Worm (Caenorhabditis elegans) whole organism, L4 larva: ENCODE data around the gene arrd-24.
A peak's percentile ranks its signal among the peaks of the same experiment; 100 is the strongest.

ENCODE experiments used
- D1046.2 ChIP-seq: fragments of 200-800 bp; sonication (Bioruptor generic); IDR thresholded peaks from 2 replicates; pipeline ENCODE4 v1.3.6; 2022; ENCODE audit warnings: missing genetic modification characterization, missing compliant biosample characterization
- F10B5.3 ChIP-seq: sonication (generic microtip); optimal IDR thresholded peaks from 2 replicates; lab custom pipeline; 2016; ENCODE audit warnings: mild to moderate bottlenecking, missing genetic modification characterization, missing compliant biosample characterization
- F26F4.8 ChIP-seq: fragments of 200-800 bp; sonication (Bioruptor generic); conservative IDR thresholded peaks from 2 replicates; pipeline ENCODE4 v1.3.6; 2022; ENCODE audit warnings: missing genetic modification characterization, missing compliant biosample characterization
- F44E2.7 ChIP-seq: fragments of 200-800 bp; sonication (Bioruptor generic); IDR thresholded peaks from 2 replicates; pipeline ENCODE4 v2.1.2; 2022; ENCODE audit warnings: missing genetic modification characterization, missing compliant biosample characterization
- F49E8.2 ChIP-seq: sonication (generic microtip); optimal IDR thresholded peaks from 2 replicates; lab custom pipeline; 2016; ENCODE audit warnings: missing compliant biosample characterization, mild to moderate bottlenecking, missing genetic modification characterization, borderline replicate concordance
- T20F7.1 ChIP-seq: fragments of 200-800 bp; sonication (Bioruptor generic); optimal IDR thresholded peaks from 2 replicates; lab custom pipeline; 2018; ENCODE audit warnings: mild to moderate bottlenecking, missing genetic modification characterization, missing compliant biosample characterization
- Y48G9A.11 ChIP-seq: fragments of 200-800 bp; sonication (Bioruptor generic); IDR thresholded peaks from 2 replicates; pipeline ENCODE4 v1.3.6; 2022; ENCODE audit warnings: missing genetic modification reagents, missing genetic modification characterization, missing compliant biosample characterization
- Y5F2A.4 ChIP-seq: fragments of 200-800 bp; sonication (Bioruptor generic); optimal IDR thresholded peaks from 2 replicates; lab custom pipeline; 2018; ENCODE audit warnings: mild to moderate bottlenecking, missing genetic modification characterization, missing compliant biosample characterization
- ctbp-1 ChIP-seq: fragments of 200-800 bp; sonication (Bioruptor generic); IDR thresholded peaks from 2 replicates; pipeline ENCODE4 v1.3.6; 2022; ENCODE audit warnings: missing genetic modification reagents, missing genetic modification characterization, missing compliant biosample characterization
- dmd-9 ChIP-seq: fragments of 200-800 bp; sonication (Bioruptor generic); IDR thresholded peaks from 2 replicates; pipeline ENCODE4 v1.3.6; 2022; ENCODE audit warnings: missing genetic modification reagents, missing genetic modification characterization, missing compliant biosample characterization
- dpl-1 ChIP-seq: fragments of 150-350 bp; optimal IDR thresholded peaks from 2 replicates; lab custom pipeline; 2014; ENCODE audit warnings: missing biosample characterization, missing genetic modification reagents, missing genetic modification characterization
- duxl-1 ChIP-seq: sonication (generic microtip); optimal IDR thresholded peaks from 2 replicates; lab custom pipeline; 2016; ENCODE audit warnings: mild to moderate bottlenecking, missing genetic modification characterization, moderate library complexity, missing compliant biosample characterization; ENCODE audit not compliant: poor library complexity
- jun-1 ChIP-seq: fragments of 150-350 bp; optimal IDR thresholded peaks from 2 replicates; lab custom pipeline; 2014; ENCODE audit warnings: missing biosample characterization, missing genetic modification reagents, missing genetic modification characterization
- lim-7 ChIP-seq: fragments of 200-800 bp; sonication (Bioruptor generic); IDR thresholded peaks from 2 replicates; pipeline ENCODE4 v1.3.6; 2022; ENCODE audit warnings: missing genetic modification characterization, missing compliant biosample characterization
- lin-15B ChIP-seq: fragments of 150-350 bp; sonication (generic microtip); optimal IDR thresholded peaks from 3 replicates; lab custom pipeline; 2014; ENCODE audit warnings: missing biosample characterization, missing genetic modification characterization
- lin-29 ChIP-seq: fragments of 200-800 bp; sonication (Bioruptor generic); IDR thresholded peaks from 2 replicates; pipeline ENCODE4 v1.3.6; 2022; ENCODE audit warnings: missing genetic modification reagents, missing genetic modification characterization, missing compliant biosample characterization
- lin-38 ChIP-seq: fragments of 200-800 bp; sonication (Bioruptor generic); IDR thresholded peaks from 2 replicates; pipeline ENCODE4 v1.3.6; 2022; ENCODE audit warnings: missing genetic modification reagents, missing genetic modification characterization, missing compliant biosample characterization
- lin-39 ChIP-seq: fragments of 150-350 bp; optimal IDR thresholded peaks from 2 replicates; lab custom pipeline; 2014; ENCODE audit warnings: missing biosample characterization, missing genetic modification reagents, missing genetic modification characterization
- lir-3 ChIP-seq: sonication (generic microtip); optimal IDR thresholded peaks from 2 replicates; lab custom pipeline; 2016; ENCODE audit warnings: mild to moderate bottlenecking, missing genetic modification characterization, missing compliant biosample characterization
- madf-9 ChIP-seq: fragments of 200-800 bp; sonication (Bioruptor generic); conservative IDR thresholded peaks from 2 replicates; pipeline ENCODE4 v1.3.6; 2022; ENCODE audit warnings: missing genetic modification reagents, missing genetic modification characterization, missing compliant biosample characterization
- mes-2 ChIP-seq: sonication (generic microtip); optimal IDR thresholded peaks from 2 replicates; lab custom pipeline; 2016; ENCODE audit warnings: missing genotype, mild to moderate bottlenecking, missing genetic modification characterization, missing compliant biosample characterization; ENCODE audit not compliant: poor library complexity, severe bottlenecking
- nhr-10 ChIP-seq: fragments of 150-350 bp; optimal IDR thresholded peaks from 2 replicates; lab custom pipeline; 2014; ENCODE audit warnings: missing biosample characterization, missing genetic modification characterization
- nhr-102 ChIP-seq: sonication (generic microtip); optimal IDR thresholded peaks from 2 replicates; lab custom pipeline; 2016; ENCODE audit warnings: mild to moderate bottlenecking, missing genetic modification characterization, moderate library complexity, missing compliant biosample characterization
- nhr-237 ChIP-seq: sonication (generic microtip); optimal IDR thresholded peaks from 2 replicates; lab custom pipeline; 2017; ENCODE audit warnings: missing biosample characterization, missing genetic modification characterization
- nhr-28 ChIP-seq: fragments of 150-350 bp; optimal IDR thresholded peaks from 2 replicates; lab custom pipeline; 2014; ENCODE audit warnings: missing biosample characterization, missing genetic modification characterization
- nhr-6 ChIP-seq: fragments of 150-350 bp; optimal IDR thresholded peaks from 2 replicates; lab custom pipeline; 2014; ENCODE audit warnings: missing biosample characterization, missing genetic modification characterization
- nhr-76 ChIP-seq: fragments of 150-350 bp; optimal IDR thresholded peaks from 2 replicates; lab custom pipeline; 2014; ENCODE audit warnings: missing biosample characterization, missing genetic modification characterization
- nhr-77 ChIP-seq: fragments of 150-350 bp; optimal IDR thresholded peaks from 2 replicates; lab custom pipeline; 2014; ENCODE audit warnings: missing biosample characterization, missing genetic modification characterization
- pha-4 ChIP-seq, 2 experiments: fragments of 150-350 bp in 1 of 2; fragments of 200-800 bp in 1 of 2; sonication (Bioruptor generic) in 1 of 2; IDR thresholded peaks in 1 of 2; optimal IDR thresholded peaks in 1 of 2; 2 replicates each; pipeline versions ENCODE4 v1.3.6 to Lab custom; 2014 to 2022; ENCODE audit warnings: missing genetic modification characterization in 2 of 2, missing genetic modification reagents in 2 of 2, missing biosample characterization in 1 of 2, missing compliant biosample characterization in 1 of 2
- php-3 ChIP-seq: fragments of 200-800 bp; sonication (Bioruptor generic); IDR thresholded peaks from 2 replicates; pipeline ENCODE4 v1.3.6; 2022; ENCODE audit warnings: missing genetic modification reagents, missing genetic modification characterization, missing compliant biosample characterization
- pqm-1 ChIP-seq: sonication (generic microtip); optimal IDR thresholded peaks from 2 replicates; lab custom pipeline; 2017; ENCODE audit warnings: missing biosample characterization, missing genetic modification characterization
- rbr-2 ChIP-seq: sonication (generic microtip); optimal IDR thresholded peaks from 2 replicates; lab custom pipeline; 2016; ENCODE audit warnings: missing genotype, missing genetic modification characterization, missing compliant biosample characterization
- set-16 ChIP-seq: fragments of 200-800 bp; sonication (Bioruptor generic); IDR thresholded peaks from 2 replicates; pipeline ENCODE4 v1.3.6; 2022; ENCODE audit warnings: missing genetic modification reagents, missing genetic modification characterization, missing compliant biosample characterization
- skn-1 ChIP-seq: fragments of 150-350 bp; optimal IDR thresholded peaks from 2 replicates; lab custom pipeline; 2014; ENCODE audit warnings: missing biosample characterization, missing genetic modification characterization
- snpc-1.2 ChIP-seq: fragments of 200-800 bp; sonication (Bioruptor generic); IDR thresholded peaks from 2 replicates; pipeline ENCODE4 v1.3.6; 2022; ENCODE audit warnings: missing genetic modification reagents, missing genetic modification characterization, missing compliant biosample characterization
- tag-97 ChIP-seq: fragments of 200-800 bp; sonication (Bioruptor generic); IDR thresholded peaks from 2 replicates; pipeline ENCODE4 v1.3.6; 2022; ENCODE audit warnings: missing genetic modification characterization, missing compliant biosample characterization
- unc-39 ChIP-seq: sonication (generic microtip); optimal IDR thresholded peaks from 2 replicates; lab custom pipeline; 2017; ENCODE audit warnings: missing biosample characterization, missing genetic modification characterization
- unc-62 ChIP-seq, 3 experiments: fragments of 150-350 bp in 1 of 3; sonication (generic microtip); optimal IDR thresholded peaks in 2 of 3; peaks in 1 of 3; 1 replicate in 1 of 3; 2 replicates in 2 of 3; lab custom pipeline; 2014 to 2017; ENCODE audit warnings: missing biosample characterization in 3 of 3, missing genetic modification characterization in 3 of 3, missing genetic modification reagents in 3 of 3, missing genotype in 1 of 3
- zfp-2 ChIP-seq: sonication (generic microtip); optimal IDR thresholded peaks from 2 replicates; lab custom pipeline; 2016; ENCODE audit warnings: mild to moderate bottlenecking, missing genetic modification characterization, missing compliant biosample characterization
- zfp-3 ChIP-seq: fragments of 200-800 bp; sonication (Bioruptor generic); conservative IDR thresholded peaks from 2 replicates; pipeline ENCODE4 v1.3.6; 2022; ENCODE audit warnings: missing genetic modification reagents, missing genetic modification characterization, missing compliant biosample characterization
- zip-11 ChIP-seq: fragments of 200-800 bp; sonication (Bioruptor generic); IDR thresholded peaks from 2 replicates; pipeline ENCODE4 v1.3.6; 2022; ENCODE audit warnings: missing genetic modification characterization, missing compliant biosample characterization
- zip-2 ChIP-seq: fragments of 150-350 bp; optimal IDR thresholded peaks from 2 replicates; lab custom pipeline; 2014; ENCODE audit warnings: missing biosample characterization, missing genetic modification characterization
- ztf-11 ChIP-seq: fragments of 150-350 bp; optimal IDR thresholded peaks from 2 replicates; lab custom pipeline; 2014; ENCODE audit warnings: missing biosample characterization, missing genetic modification characterization

Gene arrd-24

ce11 chrX:14015808-14016207 is 35.5 kb upstream of the arrd-24 start (continued):
- TF ChIP-seq unc-39 (tag; lab: Kevin White, UChicago) (no peak), lin-15B (tag; lab: Kevin White, UChicago) (no peak), lin-39 (tag; lab: Kevin White, UChicago) (no peak), ctbp-1 (GFP tag; lab: Robert Waterston, UW) (peak; percentile 90)

ce11 chrX:14015366-14015765 is 35.0 kb upstream of the arrd-24 start, which contains the start of gene C04C11.25:
C04C11.25 (minus strand) TSS chrX:14015466.
- peak; percentile 78 for TF ChIP-seq nhr-28
- TF ChIP-seq snpc-1.2 = no peak
- no peak for TF ChIP-seq pqm-1 (tag; lab: Kevin White, UChicago)
- TF ChIP-seq zip-11 (GFP tag; lab: Robert Waterston, UW) = no peak

DNA sequence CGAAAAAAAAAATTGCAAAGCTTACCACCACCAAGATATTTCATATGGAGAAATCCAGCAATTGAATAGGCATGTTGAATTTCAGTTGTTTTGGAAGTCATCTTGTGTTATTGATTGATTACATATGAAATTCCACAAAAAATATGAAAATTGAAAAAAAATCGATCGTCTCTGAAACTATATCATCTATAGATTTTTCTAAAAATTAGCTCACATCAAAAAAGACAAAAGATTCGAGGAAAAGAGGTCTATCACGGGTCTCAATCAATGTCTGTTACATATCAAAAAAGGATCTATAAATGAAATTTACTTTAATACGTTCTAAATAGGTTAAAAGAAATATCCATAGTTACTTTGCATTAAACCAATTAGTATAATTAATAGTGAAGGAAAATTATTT is 32.1 kb upstream of the arrd-24 start, which contains the start of gene tbc-19:
tbc-19 (minus strand) TSS at position 101 of the 400 bp plus-strand sequence.
- no peak for TF ChIP-seq lin-38 (GFP tag; lab: Robert Waterston, UW)
- no peak for TF ChIP-seq mes-2 (tag; lab: Kevin White, UChicago)
- TF ChIP-seq lin-15B (tag; lab: Kevin White, UChicago) = no peak
- TF ChIP-seq duxl-1 (tag; lab: Kevin White, UChicago) = no peak
- no peak for TF ChIP-seq Y5F2A.4 (GFP tag; lab: Kevin White, UChicago)
- no peak for TF ChIP-seq F44E2.7
- TF ChIP-seq nhr-10 = no peak
- TF ChIP-seq zfp-3 (GFP tag; lab: Robert Waterston, UW) = no peak
- TF ChIP-seq dpl-1 (GFP tag; lab: Kevin White, UChicago) = no peak
- no peak for TF ChIP-seq F49E8.2 (tag; lab: Kevin White, UChicago)
- no peak for TF ChIP-seq nhr-237 (tag; lab: Kevin White, UChicago)
- no peak for TF ChIP-seq F10B5.3 (tag; lab: Kevin White, UChicago)
- no peak for TF ChIP-seq unc-62 (GFP tag; optimal IDR thresholded peaks at IDR 0.05 in 1 of 2; lab: Kevin White, UChicago)
- TF ChIP-seq unc-62 (tag; optimal IDR thresholded peaks at IDR 0.05; lab: Kevin White, UChicago) = no peak
- no peak for TF ChIP-seq lim-7 (GFP tag; lab: Robert Waterston, UW)
- TF ChIP-seq zfp-2 (tag; lab: Kevin White, UChicago) = no peak
- TF ChIP-seq pha-4 (GFP tag; IDR thresholded peaks at IDR 0.05; lab: Robert Waterston, UW) = no peak
- no peak for TF ChIP-seq pha-4 (tag; optimal IDR thresholded peaks at IDR 0.05; lab: Kevin White, UChicago)

DNA sequence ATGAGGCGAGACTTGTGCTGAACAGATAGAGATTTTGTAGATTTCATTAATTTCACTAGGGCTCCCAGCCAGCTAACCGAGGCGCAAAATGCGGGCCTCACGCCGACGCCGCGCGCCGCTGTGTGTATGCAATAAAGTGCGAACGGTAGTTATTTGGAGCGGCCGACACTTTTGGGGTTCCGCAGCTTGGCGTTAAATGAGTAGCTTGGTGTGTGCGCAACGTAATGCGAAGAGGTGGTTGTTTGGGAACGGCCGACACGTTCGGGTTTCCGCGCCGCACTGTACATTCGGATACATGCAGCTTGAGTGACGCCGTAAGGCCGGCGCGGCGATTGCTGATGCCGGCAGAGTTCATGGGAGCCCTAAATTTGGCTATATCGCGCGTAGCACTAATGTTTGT is 27.8 kb upstream of the arrd-24 start:
- TF ChIP-seq set-16 (peak; percentile 43), rbr-2 (no peak), nhr-6 (tag; lab: Kevin White, UChicago) (no peak), php-3 (GFP tag; lab: Robert Waterston, UW) (no peak), dmd-9 (GFP tag; lab: Robert Waterston, UW) (0 out of 2 replicates have a peak, but pooled peaks have one; percentile 35), F26F4.8 (GFP tag; lab: Robert Waterston, UW) (no peak), mes-2 (tag; lab: Kevin White, UChicago) (no peak), D1046.2 (GFP tag; lab: Robert Waterston, UW) (0 out of 2 replicates have a peak, but pooled peaks have one; percentile 40), T20F7.1 (GFP tag; lab: Kevin White, UChicago) (no peak), nhr-76 (tag; lab: Kevin White, UChicago) (no peak), zip-11 (GFP tag; lab: Robert Waterston, UW) (no peak), pqm-1 (tag; lab: Kevin White, UChicago) (no peak), jun-1 (tag; lab: Kevin White, UChicago) (no peak), lin-29 (GFP tag; lab: Robert Waterston, UW) (no peak), Y48G9A.11 (GFP tag; lab: Robert Waterston, UW) (no peak), nhr-102 (no peak), nhr-77 (no peak), zip-2 (tag; lab: Kevin White, UChicago) (no peak), lir-3 (tag; lab: Kevin White, UChicago) (no peak), tag-97 (GFP tag; lab: Robert Waterston, UW) (no peak), ztf-11 (tag; lab: Kevin White, UChicago) (no peak), skn-1 (tag; lab: Kevin White, UChicago) (no peak), madf-9 (no peak), F44E2.7 (no peak), lim-7 (GFP tag; lab: Robert Waterston, UW) (no peak)
